Fruit fly (Drosophila melanogaster) whole organism, embryonic: ENCODE results near the gene galla-2.

ENCODE experiments used
- B-H2 ChIP-seq: fragments of 200-800 bp; sonication (Bioruptor generic); optimal IDR thresholded peaks from 2 replicates; lab custom pipeline; 2018; ENCODE audit warnings: missing biosample characterization, mild to moderate bottlenecking, missing genetic modification characterization
- Blimp-1 ChIP-seq: fragments of 200-800 bp; sonication (Bioruptor generic); optimal IDR thresholded peaks from 3 replicates; lab custom pipeline; 2018; ENCODE audit warnings: missing biosample characterization, missing genetic modification characterization, mild to moderate bottlenecking, moderate library complexity, missing genetic modification reagents
- CG10321 ChIP-seq: fragments of 200-800 bp; sonication (Bioruptor generic); IDR thresholded peaks from 2 replicates; pipeline ENCODE4 v1.3.6; 2022; ENCODE audit warnings: missing biosample characterization, missing genetic modification characterization
- CG10654 ChIP-seq: fragments of 200-800 bp; sonication (Bioruptor generic); optimal IDR thresholded peaks from 2 replicates; lab custom pipeline; 2016; ENCODE audit warnings: missing biosample characterization, missing genetic modification characterization
- CG10959 ChIP-seq: fragments of 200-800 bp; sonication (Bioruptor generic); IDR thresholded peaks from 2 replicates; pipeline ENCODE4 v1.3.6; 2022; ENCODE audit warnings: missing biosample characterization, missing genetic modification characterization
- CG11093 ChIP-seq: fragments of 200-800 bp; sonication (Bioruptor generic); IDR thresholded peaks from 3 replicates; pipeline ENCODE4 v1.3.6; 2022; ENCODE audit warnings: missing biosample characterization, missing genetic modification characterization
- CG11247 ChIP-seq: fragments of 200-800 bp; sonication (Bioruptor generic); IDR thresholded peaks from 2 replicates; pipeline ENCODE4 v1.3.6; 2022; ENCODE audit warnings: missing biosample characterization, missing genetic modification characterization
- CG12104 ChIP-seq: fragments of 200-800 bp; sonication (Bioruptor generic); optimal IDR thresholded peaks from 3 replicates; lab custom pipeline; 2016; ENCODE audit warnings: missing biosample characterization, missing genetic modification characterization
- CG12659 ChIP-seq: fragments of 200-800 bp; sonication (Bioruptor generic); optimal IDR thresholded peaks from 3 replicates; lab custom pipeline; 2017; ENCODE audit warnings: mild to moderate bottlenecking, missing biosample characterization, missing genetic modification reagents, missing genetic modification characterization
- CG14014 ChIP-seq: fragments of 200-800 bp; sonication (Bioruptor generic); IDR thresholded peaks from 2 replicates; pipeline ENCODE4 v1.3.6; 2022; ENCODE audit warnings: missing biosample characterization, missing genetic modification characterization
- CG16863 ChIP-seq: fragments of 200-800 bp; sonication (Bioruptor generic); optimal IDR thresholded peaks from 3 replicates; lab custom pipeline; 2016; ENCODE audit warnings: missing biosample characterization, missing genetic modification characterization
- CG17328 ChIP-seq: fragments of 200-800 bp; sonication (Bioruptor generic); IDR thresholded peaks from 2 replicates; pipeline ENCODE4 v1.3.6; 2022; ENCODE audit warnings: missing biosample characterization, missing genetic modification characterization
- CG17359 ChIP-seq: fragments of 200-800 bp; sonication (Bioruptor generic); optimal IDR thresholded peaks from 3 replicates; lab custom pipeline; 2018; ENCODE audit warnings: missing biosample characterization, mild to moderate bottlenecking, missing genetic modification characterization, moderate library complexity
- CG17802 ChIP-seq: fragments of 200-800 bp; sonication (Bioruptor generic); optimal IDR thresholded peaks from 2 replicates; lab custom pipeline; 2018; ENCODE audit warnings: missing biosample characterization, mild to moderate bottlenecking, missing genetic modification characterization, moderate library complexity
- CG33213 ChIP-seq: fragments of 200-800 bp; sonication (Bioruptor generic); optimal IDR thresholded peaks from 3 replicates; lab custom pipeline; 2016; ENCODE audit warnings: missing biosample characterization, missing genetic modification characterization
- CG34224 ChIP-seq: fragments of 200-800 bp; sonication (Bioruptor generic); IDR thresholded peaks from 3 replicates; pipeline ENCODE4 v1.3.6; 2022; ENCODE audit warnings: missing biosample characterization, missing genetic modification characterization; ENCODE audit not compliant: partially characterized antibody
- CG4360 ChIP-seq: fragments of 200-800 bp; sonication (Bioruptor generic); IDR thresholded peaks from 2 replicates; pipeline ENCODE4 v1.3.6; 2022; ENCODE audit warnings: missing biosample characterization, missing genetic modification characterization
- CG43689 ChIP-seq: fragments of 200-800 bp; sonication (Bioruptor generic); IDR thresholded peaks from 2 replicates; pipeline ENCODE4 v1.3.6; 2022; ENCODE audit warnings: missing biosample characterization, missing genetic modification characterization
- CG4404 ChIP-seq: fragments of 200-800 bp; sonication (Bioruptor generic); IDR thresholded peaks from 2 replicates; pipeline ENCODE4 v1.3.6; 2022; ENCODE audit warnings: missing biosample characterization, missing genetic modification characterization
- CG4617 ChIP-seq: fragments of 200-800 bp; sonication (Bioruptor generic); optimal IDR thresholded peaks from 3 replicates; lab custom pipeline; 2016; ENCODE audit warnings: missing biosample characterization, missing genetic modification characterization, borderline replicate concordance
- CG6254 ChIP-seq: fragments of 200-800 bp; sonication (Bioruptor generic); optimal IDR thresholded peaks from 3 replicates; lab custom pipeline; 2017; ENCODE audit warnings: mild to moderate bottlenecking, missing biosample characterization, missing genetic modification reagents, missing genetic modification characterization
- CG7357 ChIP-seq: fragments of 200-800 bp; sonication (Bioruptor generic); IDR thresholded peaks from 3 replicates; pipeline ENCODE4 v1.3.6; 2022; ENCODE audit warnings: missing biosample characterization, missing genetic modification characterization
- CG9797 ChIP-seq: fragments of 200-800 bp; sonication (Bioruptor generic); optimal IDR thresholded peaks from 3 replicates; lab custom pipeline; 2018; ENCODE audit warnings: missing biosample characterization, mild to moderate bottlenecking, missing genetic modification characterization
- CkIIα-i1 ChIP-seq: fragments of 200-800 bp; sonication (Bioruptor generic); IDR thresholded peaks from 2 replicates; pipeline ENCODE4 v1.3.6; 2022; ENCODE audit warnings: missing biosample characterization, missing genetic modification characterization
- Dad ChIP-seq: fragments of 200-800 bp; sonication (Bioruptor generic); optimal IDR thresholded peaks from 3 replicates; lab custom pipeline; 2016; ENCODE audit warnings: missing biosample characterization, missing genetic modification characterization
- Deaf1 ChIP-seq: fragments of 200-800 bp; optimal IDR thresholded peaks from 3 replicates; lab custom pipeline; 2019; ENCODE audit warnings: missing biosample characterization, mild to moderate bottlenecking, missing genetic modification characterization, moderate library complexity
- Eip74EF ChIP-seq, 2 experiments: fragments of 200-800 bp in 1 of 2; fragments of >200 bp in 1 of 2; sonication (Bioruptor generic) in 1 of 2; optimal IDR thresholded peaks; 2 replicates each; lab custom pipeline; 2017 to 2019; ENCODE audit warnings: missing biosample characterization in 2 of 2, missing genetic modification characterization in 2 of 2, mild to moderate bottlenecking in 1 of 2, moderate library complexity in 1 of 2
- Ets65A ChIP-seq: fragments of 200-800 bp; sonication (Bioruptor generic); peaks from one replicate; lab custom pipeline; 2016; ENCODE audit warnings: missing biosample characterization, missing genetic modification characterization
- HHEX ChIP-seq: fragments of 200-800 bp; sonication (Bioruptor generic); optimal IDR thresholded peaks from 3 replicates; lab custom pipeline; 2017; ENCODE audit warnings: missing biosample characterization, mild to moderate bottlenecking, missing genetic modification characterization, missing genetic modification reagents
- Kr ChIP-seq: fragments of 200-800 bp; sonication (Bioruptor generic); optimal IDR thresholded peaks from 2 replicates; lab custom pipeline; 2017; ENCODE audit warnings: missing biosample characterization, mild to moderate bottlenecking, missing genetic modification characterization
- Meics ChIP-seq: fragments of 200-800 bp; sonication (Bioruptor generic); optimal IDR thresholded peaks from 2 replicates; lab custom pipeline; 2017; ENCODE audit warnings: missing biosample characterization, mild to moderate bottlenecking, missing genetic modification characterization
- Mrtf ChIP-seq: fragments of 200-800 bp; sonication (Bioruptor generic); IDR thresholded peaks from 3 replicates; pipeline ENCODE4 v1.3.6; 2022; ENCODE audit warnings: missing biosample characterization, missing genetic modification characterization
- Myb ChIP-seq: fragments of 200-800 bp; sonication (Bioruptor generic); optimal IDR thresholded peaks from 2 replicates; lab custom pipeline; 2016; ENCODE audit warnings: missing biosample characterization, missing genetic modification characterization
- NfI ChIP-seq: fragments of 200-800 bp; sonication (Bioruptor generic); optimal IDR thresholded peaks from 3 replicates; lab custom pipeline; 2018; ENCODE audit warnings: missing biosample characterization, mild to moderate bottlenecking, missing genetic modification characterization, moderate library complexity
- Opbp ChIP-seq: fragments of 200-800 bp; sonication (Bioruptor generic); IDR thresholded peaks from 3 replicates; pipeline ENCODE4 v1.3.6; 2022; ENCODE audit warnings: missing biosample characterization, missing genetic modification characterization; ENCODE audit not compliant: partially characterized antibody
- aop ChIP-seq: fragments of 200-800 bp; sonication (Bioruptor generic); IDR thresholded peaks from 2 replicates; pipeline ENCODE4 v1.3.6; 2022; ENCODE audit warnings: missing biosample characterization, missing genetic modification characterization
- bab2 ChIP-seq: fragments of 200-800 bp; sonication (Bioruptor generic); optimal IDR thresholded peaks from 2 replicates; lab custom pipeline; 2016; ENCODE audit warnings: missing biosample characterization, missing genetic modification characterization
- bsh ChIP-seq, 2 experiments: fragments of 200-800 bp; sonication (Bioruptor generic); optimal IDR thresholded peaks; 2 replicates each; lab custom pipeline; 2017 to 2018; ENCODE audit warnings: mild to moderate bottlenecking in 2 of 2, missing biosample characterization in 2 of 2, missing genetic modification characterization in 2 of 2, moderate library complexity in 1 of 2
- btn ChIP-seq: fragments of 200-800 bp; sonication (Bioruptor generic); optimal IDR thresholded peaks from 2 replicates; lab custom pipeline; 2016; ENCODE audit warnings: missing biosample characterization, missing genetic modification characterization
- chn ChIP-seq: fragments of 200-800 bp; sonication (Bioruptor generic); optimal IDR thresholded peaks from 2 replicates; lab custom pipeline; 2016; ENCODE audit warnings: missing biosample characterization, missing genetic modification characterization
- ci ChIP-seq: fragments of 200-800 bp; sonication (Bioruptor generic); IDR thresholded peaks from 3 replicates; pipeline ENCODE4 v1.3.6; 2022; ENCODE audit warnings: missing biosample characterization, missing genetic modification characterization
- gcm2 ChIP-seq: fragments of 200-800 bp; sonication (Bioruptor generic); optimal IDR thresholded peaks from 2 replicates; lab custom pipeline; 2016; ENCODE audit warnings: missing biosample characterization, missing genetic modification characterization
- gt ChIP-seq: fragments of 200-800 bp; sonication (Bioruptor generic); IDR thresholded peaks from 2 replicates; pipeline ENCODE4 v1.3.6; 2022; ENCODE audit warnings: missing biosample characterization, missing genetic modification characterization
- h ChIP-seq: fragments of >200 bp; optimal IDR thresholded peaks from 2 replicates; lab custom pipeline; 2017
- ham ChIP-seq: fragments of 200-800 bp; sonication (Bioruptor generic); IDR thresholded peaks from 2 replicates; pipeline ENCODE4 v1.3.6; 2022; ENCODE audit warnings: missing biosample characterization, missing genetic modification characterization
- kah ChIP-seq: fragments of 200-800 bp; sonication (Bioruptor generic); optimal IDR thresholded peaks from 2 replicates; lab custom pipeline; 2018; ENCODE audit warnings: missing biosample characterization, mild to moderate bottlenecking, missing genetic modification characterization
- lmd ChIP-seq: fragments of 200-800 bp; sonication (Bioruptor generic); IDR thresholded peaks from 2 replicates; pipeline ENCODE4 v1.3.6; 2022; ENCODE audit warnings: missing biosample characterization, missing genetic modification characterization
- pum ChIP-seq: fragments of 200-800 bp; sonication (Bioruptor generic); optimal IDR thresholded peaks from 2 replicates; lab custom pipeline; 2016; ENCODE audit warnings: missing biosample characterization, missing genetic modification characterization
- rib ChIP-seq: fragments of 200-800 bp; sonication (Bioruptor generic); IDR thresholded peaks from 2 replicates; pipeline ENCODE4 v1.3.6; 2022; ENCODE audit warnings: missing biosample characterization, missing genetic modification characterization
- so ChIP-seq: fragments of 200-800 bp; sonication (Bioruptor generic); IDR thresholded peaks from 3 replicates; pipeline ENCODE4 v1.3.6; 2022; ENCODE audit warnings: missing biosample characterization, missing genetic modification characterization
- ttk ChIP-seq: fragments of 200-800 bp; sonication (Bioruptor generic); IDR thresholded peaks from 2 replicates; pipeline ENCODE4 v2.1.2; 2022; ENCODE audit warnings: missing biosample characterization, missing genetic modification characterization
- unc-4 ChIP-seq: fragments of 200-800 bp; sonication (Bioruptor generic); IDR thresholded peaks from 2 replicates; pipeline ENCODE4 v1.3.6; 2022; ENCODE audit warnings: missing biosample characterization, missing genetic modification characterization; ENCODE audit not compliant: partially characterized antibody
- vfl ChIP-seq: fragments of 200-800 bp; sonication (Bioruptor generic); optimal IDR thresholded peaks from 2 replicates; lab custom pipeline; 2016; ENCODE audit warnings: missing biosample characterization, missing genetic modification characterization

Gene galla-2

dm6 chr3L:10931430-10931829 is 48.7 kb downstream of the galla-2 start (continued):
- peak; percentile 15 for TF ChIP-seq CG12659 (GFP tag; lab: Kevin White, UChicago)
- TF ChIP-seq B-H2 (GFP tag; lab: Kevin White, UChicago), result no peak
- TF ChIP-seq so (GFP tag; lab: Robert Waterston, UW), result no peak
- peak; percentile 10 for TF ChIP-seq Meics
- TF ChIP-seq CG14014 (GFP tag; lab: Robert Waterston, UW), result no peak
- TF ChIP-seq CG4360, result no peak
- TF ChIP-seq HHEX (GFP tag; lab: Kevin White, UChicago), result peak; percentile 13
- TF ChIP-seq CG10654 (GFP tag; lab: Kevin White, UChicago), result no peak
- no peak for TF ChIP-seq aop (GFP tag; lab: Robert Waterston, UW)
- no peak for TF ChIP-seq gt (GFP tag; lab: Robert Waterston, UW)
- TF ChIP-seq CG6254 (GFP tag; lab: Kevin White, UChicago), result peak; percentile 58
- TF ChIP-seq CG4404, result no peak
- no peak for TF ChIP-seq h
- no peak for TF ChIP-seq CG7357 (GFP tag; lab: Robert Waterston, UW)
- TF ChIP-seq vfl (GFP tag; lab: Kevin White, UChicago), result no peak
- TF ChIP-seq btn (GFP tag; lab: Kevin White, UChicago), result no peak
- no peak for TF ChIP-seq CG10959
- TF ChIP-seq lmd, result peak; percentile 42
- no peak for TF ChIP-seq unc-4 (GFP tag; lab: Robert Waterston, UW)
- TF ChIP-seq CG43689 (GFP tag; lab: Robert Waterston, UW), result no peak
- no peak for TF ChIP-seq kah
- no peak for TF ChIP-seq NfI (GFP tag; lab: Kevin White, UChicago)
- TF ChIP-seq CG4617 (GFP tag; lab: Kevin White, UChicago), result no peak
- TF ChIP-seq CG11093 (GFP tag; lab: Robert Waterston, UW), result peak; percentile 31; the same call in 1 of the 3 replicates
- TF ChIP-seq Dad (GFP tag; lab: Kevin White, UChicago), result no peak
- TF ChIP-seq ttk, result 0 out of 2 replicates have a peak, but pooled peaks have one; percentile 20
- TF ChIP-seq Blimp-1 (GFP tag; lab: Kevin White, UChicago), result peak; percentile 43
- TF ChIP-seq gcm2, result no peak
- no peak for TF ChIP-seq bab2 (GFP tag; lab: Kevin White, UChicago)
- TF ChIP-seq CG17359, result peak; percentile 21
- no peak for TF ChIP-seq CG17328
- TF ChIP-seq CkIIα-i1, result no peak
- TF ChIP-seq CG11247, result no peak
- TF ChIP-seq Myb (GFP tag; lab: Kevin White, UChicago), result no peak
- no peak for TF ChIP-seq CG9797 (GFP tag; lab: Kevin White, UChicago)
- no peak for TF ChIP-seq Deaf1 (tag; lab: Kevin White, UChicago)
- no peak for TF ChIP-seq Mrtf (GFP tag; lab: Robert Waterston, UW)
- no peak for TF ChIP-seq chn (GFP tag; lab: Kevin White, UChicago)
- no peak for TF ChIP-seq CG17802 (tag; lab: Kevin White, UChicago)
- no peak for TF ChIP-seq ci
- no peak for TF ChIP-seq Eip74EF (GFP tag; optimal IDR thresholded peaks at IDR 0.05; lab: Kevin White, UChicago)
- no peak for TF ChIP-seq CG16863
- TF ChIP-seq bsh (GFP tag; optimal IDR thresholded peaks at IDR 0.05; lab: Kevin White, UChicago), result peak; percentile 60 to 80
- no peak for TF ChIP-seq rib (GFP tag; lab: Robert Waterston, UW)
- TF ChIP-seq Ets65A (GFP tag; lab: Kevin White, UChicago), result no peak
- TF ChIP-seq CG34224, result no peak
- TF ChIP-seq CG10321 (GFP tag; lab: Robert Waterston, UW), result no peak
- TF ChIP-seq Kr (GFP tag; lab: Kevin White, UChicago), result no peak
- TF ChIP-seq CG33213, result no peak
- no peak for TF ChIP-seq ham
- no peak for TF ChIP-seq pum (GFP tag; lab: Kevin White, UChicago)
- TF ChIP-seq Opbp, result no peak
- peak; percentile 1 for TF ChIP-seq CG12104 (GFP tag; lab: Kevin White, UChicago)
